Worm (Caenorhabditis elegans) whole organism, mixed stage, embryonic: ENCODE data around the gene che-12.

Source experiments
- ceh-43 ChIP-seq: fragments of 200-800 bp; sonication (Bioruptor generic); optimal IDR thresholded peaks from 2 replicates; lab custom pipeline; 2018; ENCODE audit warnings: mild to moderate bottlenecking, missing genetic modification characterization, moderate library complexity, missing compliant biosample characterization
- elt-1 ChIP-seq: sonication (generic microtip); optimal IDR thresholded peaks from 2 replicates; lab custom pipeline; 2017; ENCODE audit warnings: missing genetic modification characterization, mild to moderate bottlenecking, missing compliant biosample characterization, antibody characterized with exemption, moderate library complexity, borderline replicate concordance; ENCODE audit not compliant: insufficient read depth
- lin-13 ChIP-seq: fragments of 150-350 bp; optimal IDR thresholded peaks from 2 replicates; lab custom pipeline; 2014; ENCODE audit warnings: missing biosample characterization, missing genetic modification characterization
- mab-5 ChIP-seq: fragments of 150-350 bp; optimal IDR thresholded peaks from 2 replicates; lab custom pipeline; 2014; ENCODE audit warnings: missing biosample characterization, missing genetic modification characterization
- nhr-237 ChIP-seq: fragments of 150-350 bp; optimal IDR thresholded peaks from 2 replicates; lab custom pipeline; 2014; ENCODE audit warnings: missing biosample characterization, missing genetic modification characterization
- sem-2 ChIP-seq: fragments of 200-800 bp; sonication (Bioruptor generic); optimal IDR thresholded peaks from 2 replicates; lab custom pipeline; 2018; ENCODE audit warnings: mild to moderate bottlenecking, missing genetic modification characterization, missing compliant biosample characterization
- unc-62 ChIP-seq: fragments of 150-350 bp; optimal IDR thresholded peaks from 2 replicates; lab custom pipeline; 2014; ENCODE audit warnings: missing biosample characterization, missing genetic modification reagents, missing genetic modification characterization
- zip-8 ChIP-seq: fragments of 150-350 bp; optimal IDR thresholded peaks from 2 replicates; lab custom pipeline; 2014; ENCODE audit warnings: missing biosample characterization, missing genetic modification characterization

DNA sequence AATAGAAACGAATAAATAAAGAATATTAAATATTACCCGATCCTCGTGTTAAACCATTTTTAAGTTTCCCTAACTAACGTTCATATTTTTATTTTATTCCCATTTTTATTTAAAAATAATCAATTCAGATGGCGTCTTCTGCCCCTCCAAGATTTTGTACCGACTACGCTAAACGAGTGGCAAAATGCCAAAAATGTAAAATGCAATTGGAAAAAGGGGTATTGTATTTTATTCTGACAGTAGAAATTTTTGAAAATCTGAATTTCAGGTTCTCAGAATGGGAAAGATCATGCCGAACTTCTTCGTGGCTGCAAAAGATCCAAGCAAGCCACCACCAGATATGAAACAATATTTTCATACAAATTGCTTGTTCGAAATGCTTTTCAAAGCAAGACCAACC lies 35.7 kb upstream of the che-12 start, which contains the start of gene K07C5.3:
- TF ChIP-seq zip-8 (tag; lab: Kevin White, UChicago) (no peak), unc-62 (no peak), nhr-237 (tag; lab: Kevin White, UChicago) (no peak), lin-13 (tag; lab: Kevin White, UChicago) (no peak), ceh-43 (GFP tag; lab: Kevin White, UChicago) (no peak), mab-5 (tag; lab: Kevin White, UChicago) (no peak), sem-2 (GFP tag; lab: Kevin White, UChicago) (no peak), elt-1 (no peak)
